Worm (Caenorhabditis elegans): Measurements from ENCODE around the gene C17H12.2.
"Not testable (repeated sequence)": the region's sequence is repeated elsewhere in the genome, so short reads cannot be mapped to it uniquely, and the experiment has no call there.

Gene C17H12.2

ce11 chrIV:6834705-6835104 is 44.4 kb upstream of the C17H12.2 start:
- TF ChIP-seq elt-3 (tag; optimal IDR thresholded peaks at IDR 0.05) (no peak), flh-1 (GFP tag; optimal IDR thresholded peaks at IDR 0.05) (no peak), nhr-28 (tag; optimal IDR thresholded peaks at IDR 0.05) (no peak), ceh-39 (tag; optimal IDR thresholded peaks at IDR 0.05) (no peak), unc-62 (GFP tag; optimal IDR thresholded peaks at IDR 0.05) (no peak), hlh-1 (tag; optimal IDR thresholded peaks at IDR 0.05) (no peak), mls-2 (tag; optimal IDR thresholded peaks at IDR 0.05) (no peak), sem-2 (GFP tag; optimal IDR thresholded peaks at IDR 0.05) (no peak), ztf-11 (tag; optimal IDR thresholded peaks at IDR 0.05) (no peak), tbx-8 (GFP tag; optimal IDR thresholded peaks at IDR 0.05) (no peak), cnd-1 (tag; optimal IDR thresholded peaks at IDR 0.05) (no peak), ceh-83 (GFP tag; optimal IDR thresholded peaks at IDR 0.05) (no peak), unc-39 (tag; optimal IDR thresholded peaks at IDR 0.05) (no peak), pha-4 (tag; optimal IDR thresholded peaks at IDR 0.05) (no peak)

- peak; percentile 46 for TF ChIP-seq elt-1 (tag; optimal IDR thresholded peaks at IDR 0.05; ENCODE audit: borderline replicate concordance, insufficient read depth)
- no peak for TF ChIP-seq cnd-1 (tag; optimal IDR thresholded peaks at IDR 0.05)
These were observed 43.3 kb upstream of the C17H12.2 start for ce11 chrIV:6833617-6834016.

ce11 chrIV:6832194-6832593 is 41.9 kb upstream of the C17H12.2 start:
- no peak for TF ChIP-seq bed-3 (GFP tag; optimal IDR thresholded peaks at IDR 0.05)
- no peak for TF ChIP-seq sem-2 (GFP tag; optimal IDR thresholded peaks at IDR 0.05)
- TF ChIP-seq lin-13 (tag; optimal IDR thresholded peaks at IDR 0.05), result no peak
- TF ChIP-seq unc-62 (GFP tag; optimal IDR thresholded peaks at IDR 0.05), result no peak
- no peak for TF ChIP-seq nhr-28 (tag; optimal IDR thresholded peaks at IDR 0.05)
- no peak for TF ChIP-seq pha-4 (tag; optimal IDR thresholded peaks at IDR 0.05)
- no peak for TF ChIP-seq ztf-11 (tag; optimal IDR thresholded peaks at IDR 0.05)
- no peak for TF ChIP-seq ceh-83 (GFP tag; optimal IDR thresholded peaks at IDR 0.05)
- no peak for TF ChIP-seq nhr-76 (tag; optimal IDR thresholded peaks at IDR 0.05)
- no peak for TF ChIP-seq mep-1 (tag; optimal IDR thresholded peaks at IDR 0.05)
- TF ChIP-seq lsy-2 (tag; optimal IDR thresholded peaks at IDR 0.05), result no peak
- TF ChIP-seq tbx-8 (GFP tag; optimal IDR thresholded peaks at IDR 0.05), result no peak
- TF ChIP-seq drap-1 (GFP tag; optimal IDR thresholded peaks at IDR 0.05), result no peak
- no peak for TF ChIP-seq ham-2 (GFP tag; optimal IDR thresholded peaks at IDR 0.05)

- TF ChIP-seq tbx-8 (GFP tag; optimal IDR thresholded peaks at IDR 0.05) (no peak), unc-62 (GFP tag; optimal IDR thresholded peaks at IDR 0.05) (no peak), ham-2 (GFP tag; optimal IDR thresholded peaks at IDR 0.05) (no peak), unc-39 (tag; optimal IDR thresholded peaks at IDR 0.05) (no peak), sptf-1 (tag; optimal IDR thresholded peaks at IDR 0.05) (no peak), ztf-11 (tag; optimal IDR thresholded peaks at IDR 0.05) (no peak), elt-3 (tag; optimal IDR thresholded peaks at IDR 0.05) (no peak), nhr-28 (tag; optimal IDR thresholded peaks at IDR 0.05) (no peak), nhr-12 (tag; optimal IDR thresholded peaks at IDR 0.05) (no peak), ceh-83 (GFP tag; optimal IDR thresholded peaks at IDR 0.05) (no peak), lsy-2 (tag; optimal IDR thresholded peaks at IDR 0.05) (no peak), mep-1 (tag; optimal IDR thresholded peaks at IDR 0.05) (no peak), cnd-1 (tag; optimal IDR thresholded peaks at IDR 0.05) (no peak), drap-1 (GFP tag; optimal IDR thresholded peaks at IDR 0.05) (no peak), elt-1 (tag; optimal IDR thresholded peaks at IDR 0.05; ENCODE audit: borderline replicate concordance, insufficient read depth) (no peak), lin-13 (tag; optimal IDR thresholded peaks at IDR 0.05) (no peak), nhr-76 (tag; optimal IDR thresholded peaks at IDR 0.05) (no peak), flh-1 (GFP tag; optimal IDR thresholded peaks at IDR 0.05) (no peak), pha-4 (tag; optimal IDR thresholded peaks at IDR 0.05) (no peak)
These were observed 39.6 kb upstream of the C17H12.2 start, which contains the start of gene H20E11.1 for ce11 chrIV:6829902-6830301. H20E11.1 (plus strand) TSS chrIV:6830145.

- not testable (repeated sequence) for TF ChIP-seq tbx-8, ceh-83, ceh-43 (GFP tag; optimal IDR thresholded peaks at IDR 0.05)
These were observed 37.2 kb upstream of the C17H12.2 start, which contains the start of gene H20E11.2 for ce11 chrIV:6827477-6827876. H20E11.2 (plus strand) TSS chrIV:6827777.

- TF ChIP-seq unc-62 (GFP tag; optimal IDR thresholded peaks at IDR 0.05), result no peak
- no peak for TF ChIP-seq tbx-8 (GFP tag; optimal IDR thresholded peaks at IDR 0.05)
These were observed 34.3 kb upstream of the C17H12.2 start, which contains the start of gene H20E11.3 for ce11 chrIV:6824622-6825021. H20E11.3 (plus strand) TSS chrIV:6824816.

- TF ChIP-seq hlh-1 (tag; optimal IDR thresholded peaks at IDR 0.05) (no peak), lin-13 (tag; optimal IDR thresholded peaks at IDR 0.05) (no peak), tbx-8 (GFP tag; optimal IDR thresholded peaks at IDR 0.05) (no peak), ceh-83 (GFP tag; optimal IDR thresholded peaks at IDR 0.05) (no peak)
These were observed 32.1 kb upstream of the C17H12.2 start, which contains the start of gene C17H12.6 for ce11 chrIV:6822406-6822805. C17H12.6 (minus strand) TSS chrIV:6822506.

All from whole organism, mixed stage, embryonic.